Fruit fly (Drosophila melanogaster): ENCODE measurements around the gene CG5863.

dm6 chr3R:17413601-17414000, 2.7 kb downstream of the CG5863 start, which contains the start of gene CG42822:
- TF ChIP-seq CG12768 (GFP tag; optimal IDR thresholded peaks at IDR 0.05) (no peak), CG5204 (GFP tag; optimal IDR thresholded peaks at IDR 0.05) (no peak)
